Worm (Caenorhabditis elegans) whole organism, young adult: ENCODE results near the gene D1044.6.

Source experiments
- B0019.2 ChIP-seq: fragments of 200-800 bp; sonication (Bioruptor generic); conservative IDR thresholded peaks from 2 replicates; pipeline ENCODE4 v1.3.6; 2022; ENCODE audit warnings: missing genetic modification reagents, missing genetic modification characterization, missing compliant biosample characterization
- B0336.3 ChIP-seq: fragments of 200-800 bp; sonication (Bioruptor generic); IDR thresholded peaks from 2 replicates; pipeline ENCODE4 v1.3.6; 2022; ENCODE audit warnings: missing genetic modification characterization, missing compliant biosample characterization
- D2030.7 ChIP-seq: fragments of 200-800 bp; sonication (Bioruptor generic); IDR thresholded peaks from 2 replicates; pipeline ENCODE4 v1.3.6; 2022; ENCODE audit warnings: missing genetic modification reagents, missing genetic modification characterization, missing compliant biosample characterization
- F22D6.2 ChIP-seq: sonication (generic microtip); optimal IDR thresholded peaks from 2 replicates; lab custom pipeline; 2016; ENCODE audit warnings: mild to moderate bottlenecking, missing genetic modification characterization, missing compliant biosample characterization
- F37B4.10 ChIP-seq: fragments of 200-800 bp; sonication (Bioruptor generic); IDR thresholded peaks from 2 replicates; pipeline ENCODE4 v1.3.6; 2022; ENCODE audit warnings: missing genetic modification characterization, missing compliant biosample characterization
- F57C9.4 ChIP-seq: sonication (generic microtip); optimal IDR thresholded peaks from 2 replicates; lab custom pipeline; 2017; ENCODE audit warnings: mild to moderate bottlenecking, missing genetic modification characterization, missing compliant biosample characterization
- Y56A3A.18 ChIP-seq: fragments of 200-800 bp; sonication (Bioruptor generic); IDR thresholded peaks from 2 replicates; pipeline ENCODE4 v1.3.6; 2022; ENCODE audit warnings: missing genetic modification reagents, missing genetic modification characterization, missing compliant biosample characterization
- Y67H2A.10 ChIP-seq: fragments of 200-800 bp; sonication (Bioruptor generic); conservative IDR thresholded peaks from 2 replicates; pipeline ENCODE4 v1.3.6; 2022; ENCODE audit warnings: missing genetic modification reagents, missing genetic modification characterization, missing compliant biosample characterization
- ZK185.1 ChIP-seq: sonication (generic microtip); optimal IDR thresholded peaks from 2 replicates; lab custom pipeline; 2016; ENCODE audit warnings: mild to moderate bottlenecking, missing genetic modification characterization, missing compliant biosample characterization; ENCODE audit not compliant: poor library complexity, severe bottlenecking
- ama-1 ChIP-seq, 3 experiments: fragments of 150-350 bp in 1 of 3; sonication (generic microtip) in 2 of 3; optimal IDR thresholded peaks; 2 replicates each; lab custom pipeline; 2014 to 2018; ENCODE audit warnings: missing biosample characterization in 2 of 3, missing genetic modification characterization in 2 of 3, missing genetic modification reagents in 2 of 3
- cebp-1 ChIP-seq, 2 experiments: fragments of 200-800 bp in 1 of 2; sonication (Bioruptor generic) in 1 of 2; sonication (generic microtip) in 1 of 2; IDR thresholded peaks in 1 of 2; optimal IDR thresholded peaks in 1 of 2; 2 replicates each; pipeline versions ENCODE4 v1.3.6 to Lab custom; 2017 to 2022; ENCODE audit warnings: missing compliant biosample characterization in 2 of 2, missing genetic modification characterization in 2 of 2, mild to moderate bottlenecking in 1 of 2, missing genetic modification reagents in 1 of 2, moderate library complexity in 1 of 2
- cebp-2 ChIP-seq: fragments of 200-800 bp; sonication (Bioruptor generic); IDR thresholded peaks from 2 replicates; pipeline ENCODE4 v1.3.6; 2022; ENCODE audit warnings: missing genetic modification characterization, missing compliant biosample characterization
- ceh-27 ChIP-seq: fragments of 200-800 bp; sonication (Bioruptor generic); optimal IDR thresholded peaks from 2 replicates; lab custom pipeline; 2018; ENCODE audit warnings: mild to moderate bottlenecking, missing genetic modification characterization, moderate library complexity, missing compliant biosample characterization
- ceh-40 ChIP-seq: fragments of 200-800 bp; sonication (Bioruptor generic); IDR thresholded peaks from 2 replicates; pipeline ENCODE4 v1.3.6; 2022; ENCODE audit warnings: missing genetic modification characterization, missing compliant biosample characterization
- ceh-58 ChIP-seq: fragments of 200-800 bp; sonication (Bioruptor generic); IDR thresholded peaks from 2 replicates; pipeline ENCODE4 v1.3.6; 2022; ENCODE audit warnings: missing genetic modification characterization, missing compliant biosample characterization
- efl-1 ChIP-seq: fragments of 150-350 bp; optimal IDR thresholded peaks from 2 replicates; lab custom pipeline; 2014; ENCODE audit warnings: missing biosample characterization, missing genetic modification reagents, missing genetic modification characterization
- egrh-3 ChIP-seq: fragments of 200-800 bp; sonication (Bioruptor generic); IDR thresholded peaks from 2 replicates; pipeline ENCODE4 v1.3.6; 2022; ENCODE audit warnings: missing genetic modification reagents, missing genetic modification characterization, missing compliant biosample characterization
- him-1 ChIP-seq: sonication (generic microtip); optimal IDR thresholded peaks from 2 replicates; lab custom pipeline; 2016; ENCODE audit warnings: missing genotype, missing genetic modification reagents, missing genetic modification characterization, missing compliant biosample characterization
- hmg-1.2 ChIP-seq: fragments of 200-800 bp; sonication (Bioruptor generic); IDR thresholded peaks from 2 replicates; pipeline ENCODE4 v1.3.6; 2022; ENCODE audit warnings: missing genetic modification reagents, missing genetic modification characterization, missing compliant biosample characterization
- lin-26 ChIP-seq: fragments of 200-800 bp; sonication (Bioruptor generic); IDR thresholded peaks from 2 replicates; pipeline ENCODE4 v1.3.6; 2022; ENCODE audit warnings: missing genetic modification reagents, missing genetic modification characterization, missing compliant biosample characterization
- lsl-1 ChIP-seq: fragments of 200-800 bp; sonication (Bioruptor generic); optimal IDR thresholded peaks from 2 replicates; lab custom pipeline; 2018; ENCODE audit warnings: mild to moderate bottlenecking, missing genetic modification characterization, moderate library complexity, missing compliant biosample characterization
- lsy-27 ChIP-seq: sonication (generic microtip); optimal IDR thresholded peaks from 2 replicates; lab custom pipeline; 2017; ENCODE audit warnings: missing genetic modification characterization, mild to moderate bottlenecking, missing compliant biosample characterization, antibody characterized with exemption, missing genotype, borderline replicate concordance; ENCODE audit not compliant: insufficient read depth
- madf-6 ChIP-seq: fragments of 200-800 bp; sonication (Bioruptor generic); IDR thresholded peaks from 2 replicates; pipeline ENCODE4 v1.3.6; 2022; ENCODE audit warnings: missing genetic modification reagents, missing genetic modification characterization, missing compliant biosample characterization
- mel-28 ChIP-seq: sonication (generic microtip); optimal IDR thresholded peaks from 2 replicates; lab custom pipeline; 2016; ENCODE audit warnings: borderline replicate concordance, mild to moderate bottlenecking, missing genetic modification characterization, missing compliant biosample characterization
- nhr-90 ChIP-seq: sonication (generic microtip); optimal IDR thresholded peaks from 2 replicates; lab custom pipeline; 2016; ENCODE audit warnings: missing genotype, mild to moderate bottlenecking, missing genetic modification characterization, missing compliant biosample characterization
- snpc-3.4 ChIP-seq: sonication (generic microtip); optimal IDR thresholded peaks from 2 replicates; lab custom pipeline; 2017; ENCODE audit warnings: missing genetic modification characterization, mild to moderate bottlenecking, missing compliant biosample characterization, antibody characterized with exemption, moderate library complexity, missing genotype, missing genetic modification reagents
- tbp1 ChIP-seq: fragments of 200-800 bp; sonication (Bioruptor generic); optimal IDR thresholded peaks from 2 replicates; lab custom pipeline; 2018; ENCODE audit warnings: mild to moderate bottlenecking, missing genetic modification characterization, missing compliant biosample characterization
- zfh-2 ChIP-seq: fragments of 200-800 bp; sonication (Bioruptor generic); conservative IDR thresholded peaks from 2 replicates; pipeline ENCODE4 v1.3.6; 2022; ENCODE audit warnings: missing genetic modification reagents, missing genetic modification characterization, missing compliant biosample characterization
- ztf-26 ChIP-seq: sonication (generic microtip); optimal IDR thresholded peaks from 2 replicates; lab custom pipeline; 2017; ENCODE audit warnings: missing genetic modification characterization, missing compliant biosample characterization

D1044.6 gene

DNA sequence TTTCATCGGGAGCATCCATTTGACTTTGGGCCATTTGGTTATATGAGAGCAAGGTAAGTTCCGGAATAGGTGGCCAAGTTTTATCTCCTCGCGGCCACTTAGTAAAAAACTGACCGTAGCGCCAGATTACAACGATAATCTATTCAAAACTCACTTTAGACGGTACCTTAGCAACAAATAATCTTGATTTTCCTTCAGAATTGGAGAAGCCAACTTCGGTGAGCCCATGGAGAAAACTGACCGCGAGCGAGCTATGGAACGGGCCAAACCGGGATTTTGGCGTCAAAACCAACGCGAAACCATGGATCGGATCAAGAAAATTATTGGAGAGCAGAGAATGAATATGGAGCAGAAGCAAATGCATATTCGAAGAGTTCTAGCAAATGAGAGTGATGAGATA is 42.7 kb upstream of the D1044.6 start:
- no peak for TF ChIP-seq Y67H2A.10 (GFP tag; lab: Robert Waterston, UW)
- 0 out of 2 replicates have a peak, but pooled peaks have one; percentile 67 for TF ChIP-seq F37B4.10 (GFP tag; lab: Robert Waterston, UW)
- TF ChIP-seq D2030.7 (GFP tag; lab: Robert Waterston, UW) = no peak
- no peak for TF ChIP-seq F57C9.4 (tag; lab: Kevin White, UChicago)
- no peak for TF ChIP-seq egrh-3 (GFP tag; lab: Robert Waterston, UW)
- no peak for TF ChIP-seq ceh-27 (GFP tag; lab: Kevin White, UChicago)
- TF ChIP-seq lin-26 (GFP tag; lab: Robert Waterston, UW) = no peak
- TF ChIP-seq madf-6 (GFP tag; lab: Robert Waterston, UW) = no peak

- peak; percentile 35; the same call in 1 of the 2 replicates for TF ChIP-seq zfh-2
- TF ChIP-seq ceh-58 (GFP tag; lab: Robert Waterston, UW) = 0 out of 2 replicates have a peak, but pooled peaks have one; percentile 9
- no peak for TF ChIP-seq Y67H2A.10 (GFP tag; lab: Robert Waterston, UW)
These were observed 41.7 kb upstream of the D1044.6 start, which contains the start of gene F56D2.3 for ce11 chrIII:5584647-5585046. Gene F56D2.3 (plus strand): TSS chrIII:5584947.

DNA sequence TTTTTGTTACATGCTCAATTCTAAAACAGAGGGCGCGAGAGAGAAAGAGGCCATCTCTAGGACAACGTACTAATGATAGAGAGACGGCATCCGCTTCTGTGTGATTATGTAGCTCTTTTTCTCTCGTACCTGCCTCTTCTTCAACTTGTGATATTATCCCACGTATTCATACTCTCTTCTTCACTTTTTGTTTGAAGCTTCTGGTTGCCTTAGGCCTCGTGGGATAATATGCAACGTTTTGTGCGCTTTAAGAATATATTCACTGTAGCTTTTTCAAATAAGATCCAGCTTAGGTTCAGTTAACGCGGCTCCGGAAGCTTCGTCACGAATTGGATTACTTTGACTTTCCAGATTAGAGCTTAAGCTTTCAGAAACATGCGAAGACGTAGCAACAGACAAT is 39.8 kb upstream of the D1044.6 start, which contains the start of the genes F56D2.8 and uev-2:
F56D2.8 (minus strand) TSS at position 101 of the 400 bp plus-strand sequence.
uev-2 (plus strand) TSS at position 360 of the 400 bp plus-strand sequence.
- TF ChIP-seq nhr-90 (no peak), lsy-27 (tag; lab: Kevin White, UChicago) (no peak), snpc-3.4 (tag; lab: Kevin White, UChicago) (no peak), mel-28 (tag; lab: Kevin White, UChicago) (no peak), tbp1 (GFP tag; lab: Kevin White, UChicago) (no peak), efl-1 (GFP tag; lab: Kevin White, UChicago) (no peak), ama-1 (optimal IDR thresholded peaks at IDR 0.05; lab: Kevin White, UChicago) (no peak), ama-1 (GFP tag; optimal IDR thresholded peaks at IDR 0.05; lab: Kevin White, UChicago) (no peak), B0336.3 (GFP tag; lab: Robert Waterston, UW) (no peak), him-1 (tag; lab: Kevin White, UChicago) (no peak), ceh-58 (GFP tag; lab: Robert Waterston, UW) (no peak), B0019.2 (GFP tag; lab: Robert Waterston, UW) (no peak)

- TF ChIP-seq F22D6.2 (tag; lab: Kevin White, UChicago) (no peak), cebp-1 (GFP tag; IDR thresholded peaks at IDR 0.05; lab: Robert Waterston, UW) (peak; percentile 93), cebp-1 (tag; optimal IDR thresholded peaks at IDR 0.05; lab: Kevin White, UChicago) (peak; percentile 97)
These were observed 38.1 kb upstream of the D1044.6 start, which contains the start of gene F56D2.5 for ce11 chrIII:5581049-5581448. Gene F56D2.5 (minus strand): TSS chrIII:5581419.

DNA sequence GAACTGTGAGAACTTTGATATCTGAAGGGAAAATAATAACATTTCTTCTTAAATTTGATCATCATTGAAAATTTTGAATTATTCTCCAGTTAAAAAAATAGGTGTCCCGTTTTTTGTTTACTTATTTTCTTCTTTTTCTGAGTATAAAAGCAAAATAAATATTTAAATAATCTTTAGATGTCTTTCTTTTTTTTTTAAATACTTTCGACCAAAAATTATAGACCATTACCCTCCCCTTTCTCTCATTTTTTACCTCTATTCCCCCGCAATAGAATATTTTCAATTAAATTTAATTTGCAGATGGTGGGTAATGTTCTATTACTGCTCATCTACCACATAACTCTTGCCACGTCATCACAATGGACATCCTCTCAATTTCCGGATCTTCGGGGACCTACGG is 30.7 kb upstream of the D1044.6 start, which contains the start of gene molo-1:
molo-1 (plus strand) TSS at position 301 of the 400 bp plus-strand sequence.
- TF ChIP-seq zfh-2 = no peak
- no peak for TF ChIP-seq ZK185.1
- TF ChIP-seq lsl-1 (GFP tag; lab: Kevin White, UChicago) = no peak
- no peak for TF ChIP-seq Y56A3A.18 (GFP tag; lab: Robert Waterston, UW)
- TF ChIP-seq ztf-26 (tag; lab: Kevin White, UChicago) = no peak
- no peak for TF ChIP-seq cebp-2
- no peak for TF ChIP-seq hmg-1.2 (GFP tag; lab: Robert Waterston, UW)
- TF ChIP-seq ceh-40 = no peak
